Fruit fly (Drosophila melanogaster) whole organism, embryonic: ENCODE data around the gene lectin-28C.

ENCODE experiments used
- Bdp1 ChIP-seq: fragments of 200-800 bp; sonication (Bioruptor generic); optimal IDR thresholded peaks from 3 replicates; lab custom pipeline; 2016; ENCODE audit warnings: missing biosample characterization, missing genetic modification characterization
- CG13287 ChIP-seq: fragments of 200-800 bp; sonication (Bioruptor generic); IDR thresholded peaks from 2 replicates; pipeline ENCODE4 v1.3.6; 2022; ENCODE audit warnings: missing biosample characterization, missing genetic modification characterization; ENCODE audit not compliant: partially characterized antibody
- CG14050 ChIP-seq: fragments of 200-800 bp; sonication (Bioruptor generic); IDR thresholded peaks from 3 replicates; pipeline ENCODE4 v1.3.6; 2022; ENCODE audit warnings: missing biosample characterization, missing genetic modification characterization
- CG14710 ChIP-seq: fragments of 200-800 bp; sonication (Bioruptor generic); optimal IDR thresholded peaks from 3 replicates; lab custom pipeline; 2019; ENCODE audit warnings: missing biosample characterization, mild to moderate bottlenecking, missing genetic modification characterization, moderate library complexity
- CG18262 ChIP-seq: fragments of 200-800 bp; optimal IDR thresholded peaks from 3 replicates; lab custom pipeline; 2019; ENCODE audit warnings: missing biosample characterization, mild to moderate bottlenecking, missing genetic modification characterization, moderate library complexity
- CG2129 ChIP-seq: fragments of 200-800 bp; sonication (Bioruptor generic); IDR thresholded peaks from 2 replicates; pipeline ENCODE4 v1.3.6; 2022; ENCODE audit warnings: missing biosample characterization, missing genetic modification characterization; ENCODE audit not compliant: partially characterized antibody
- CG34224 ChIP-seq: fragments of 200-800 bp; sonication (Bioruptor generic); IDR thresholded peaks from 3 replicates; pipeline ENCODE4 v1.3.6; 2022; ENCODE audit warnings: missing biosample characterization, missing genetic modification characterization; ENCODE audit not compliant: partially characterized antibody
- CG3995 ChIP-seq: fragments of 200-800 bp; sonication (Bioruptor generic); optimal IDR thresholded peaks from 3 replicates; lab custom pipeline; 2016; ENCODE audit warnings: missing biosample characterization, missing genetic modification characterization
- CG42726 ChIP-seq: fragments of 200-800 bp; sonication (Bioruptor generic); IDR thresholded peaks from 2 replicates; pipeline ENCODE4 v1.3.6; 2022; ENCODE audit warnings: missing biosample characterization, missing genetic modification characterization; ENCODE audit not compliant: partially characterized antibody
- CG4360 ChIP-seq: fragments of 200-800 bp; sonication (Bioruptor generic); IDR thresholded peaks from 2 replicates; pipeline ENCODE4 v1.3.6; 2022; ENCODE audit warnings: missing biosample characterization, missing genetic modification characterization
- CG4820 ChIP-seq: fragments of 200-800 bp; sonication (Bioruptor generic); optimal IDR thresholded peaks from 3 replicates; lab custom pipeline; 2016; ENCODE audit warnings: missing biosample characterization, missing genetic modification characterization
- CG7963 ChIP-seq: fragments of 200-800 bp; sonication (Bioruptor generic); IDR thresholded peaks from 3 replicates; pipeline ENCODE4 v1.3.6; 2022; ENCODE audit warnings: missing biosample characterization, missing genetic modification characterization; ENCODE audit not compliant: partially characterized antibody
- CG8281 ChIP-seq: fragments of 200-800 bp; sonication (Bioruptor generic); optimal IDR thresholded peaks from 2 replicates; lab custom pipeline; 2018; ENCODE audit warnings: missing biosample characterization, mild to moderate bottlenecking, missing genetic modification characterization, moderate library complexity
- CG8290 ChIP-seq, 3 experiments: fragments of 200-800 bp; sonication (Bioruptor generic); optimal IDR thresholded peaks; 2 replicates each; lab custom pipeline; 2016 to 2019; ENCODE audit warnings: missing biosample characterization in 3 of 3, missing genetic modification characterization in 3 of 3, mild to moderate bottlenecking in 2 of 3, moderate library complexity in 1 of 3
- CG9437 ChIP-seq: fragments of 200-800 bp; sonication (Bioruptor generic); optimal IDR thresholded peaks from 2 replicates; lab custom pipeline; 2018; ENCODE audit warnings: missing biosample characterization, mild to moderate bottlenecking, missing genetic modification characterization
- GATAe ChIP-seq: fragments of 200-800 bp; sonication (Bioruptor generic); conservative IDR thresholded peaks from 2 replicates; pipeline ENCODE4 v1.3.6; 2022; ENCODE audit warnings: missing biosample characterization, missing genetic modification characterization
- Gug ChIP-seq: fragments of 200-800 bp; sonication (Bioruptor generic); IDR thresholded peaks from 4 replicates; pipeline ENCODE4 v1.3.6; 2022; ENCODE audit warnings: missing biosample characterization, missing genetic modification characterization
- H15 ChIP-seq: fragments of 200-800 bp; sonication (Bioruptor generic); IDR thresholded peaks from 3 replicates; pipeline ENCODE4 v1.3.6; 2022; ENCODE audit warnings: missing biosample characterization, missing genetic modification characterization
- HLH4C ChIP-seq: fragments of 200-800 bp; sonication (Bioruptor generic); IDR thresholded peaks from 3 replicates; pipeline ENCODE4 v1.3.6; 2022; ENCODE audit warnings: missing biosample characterization, missing genetic modification characterization; ENCODE audit not compliant: partially characterized antibody
- NFAT ChIP-seq: fragments of 200-800 bp; sonication (Bioruptor generic); IDR thresholded peaks from 2 replicates; pipeline ENCODE4 v1.3.6; 2022; ENCODE audit warnings: missing biosample characterization, missing genetic modification characterization
- Neu2 ChIP-seq: fragments of 200-800 bp; sonication (Bioruptor generic); optimal IDR thresholded peaks from 3 replicates; lab custom pipeline; 2016; ENCODE audit warnings: missing biosample characterization, missing genetic modification characterization, borderline replicate concordance
- Opbp ChIP-seq: fragments of 200-800 bp; sonication (Bioruptor generic); IDR thresholded peaks from 3 replicates; pipeline ENCODE4 v1.3.6; 2022; ENCODE audit warnings: missing biosample characterization, missing genetic modification characterization; ENCODE audit not compliant: partially characterized antibody
- Ptx1 ChIP-seq: fragments of 200-800 bp; sonication (Bioruptor generic); IDR thresholded peaks from 2 replicates; pipeline ENCODE4 v1.3.6; 2022; ENCODE audit warnings: missing biosample characterization, missing genetic modification characterization
- Ravus ChIP-seq: fragments of 200-800 bp; sonication (Bioruptor generic); IDR thresholded peaks from 2 replicates; pipeline ENCODE4 v1.3.6; 2022; ENCODE audit warnings: missing biosample characterization, missing genetic modification characterization
- Scr ChIP-seq: fragments of 200-800 bp; sonication (Bioruptor generic); IDR thresholded peaks from 2 replicates; pipeline ENCODE4 v1.3.6; 2022; ENCODE audit warnings: missing biosample characterization, missing genetic modification characterization; ENCODE audit not compliant: partially characterized antibody
- Sox102F ChIP-seq: fragments of 200-800 bp; sonication (Bioruptor generic); optimal IDR thresholded peaks from 2 replicates; lab custom pipeline; 2018; ENCODE audit warnings: missing biosample characterization, mild to moderate bottlenecking, missing genetic modification characterization, moderate library complexity
- Usf ChIP-seq: fragments of 200-800 bp; sonication (Bioruptor generic); optimal IDR thresholded peaks from 2 replicates; lab custom pipeline; 2017; ENCODE audit warnings: missing genotype, missing biosample characterization, missing genetic modification characterization
- ato ChIP-seq: fragments of 200-800 bp; sonication (Bioruptor generic); IDR thresholded peaks from 2 replicates; pipeline ENCODE4 v1.3.6; 2022; ENCODE audit warnings: missing biosample characterization, missing genetic modification characterization; ENCODE audit not compliant: partially characterized antibody
- bbx ChIP-seq: fragments of 200-800 bp; sonication (Bioruptor generic); IDR thresholded peaks from 2 replicates; pipeline ENCODE4 v1.3.6; 2022; ENCODE audit warnings: missing biosample characterization, missing genetic modification characterization; ENCODE audit not compliant: partially characterized antibody
- chinmo ChIP-seq: fragments of 200-800 bp; sonication (Bioruptor generic); IDR thresholded peaks from 4 replicates; pipeline ENCODE4 v1.3.6; 2022; ENCODE audit warnings: missing biosample characterization, missing genetic modification characterization; ENCODE audit not compliant: partially characterized antibody
- chn ChIP-seq: fragments of 200-800 bp; sonication (Bioruptor generic); optimal IDR thresholded peaks from 2 replicates; lab custom pipeline; 2016; ENCODE audit warnings: missing biosample characterization, missing genetic modification characterization
- crp ChIP-seq, 2 experiments: fragments of 200-800 bp; sonication (Bioruptor generic); optimal IDR thresholded peaks; 2 replicates in 1 of 2; 3 replicates in 1 of 2; lab custom pipeline; 2017; ENCODE audit warnings: missing biosample characterization in 2 of 2, missing genetic modification characterization in 2 of 2, mild to moderate bottlenecking in 1 of 2, moderate library complexity in 1 of 2
- eve ChIP-seq, 2 experiments: fragments of >200 bp; optimal IDR thresholded peaks; 2 replicates each; lab custom pipeline; 2017; ENCODE audit warnings: missing biosample characterization in 2 of 2, missing genetic modification characterization in 2 of 2
- fd3F ChIP-seq: fragments of 200-800 bp; sonication (Bioruptor generic); optimal IDR thresholded peaks from 2 replicates; lab custom pipeline; 2018; ENCODE audit warnings: missing biosample characterization, mild to moderate bottlenecking, missing genetic modification characterization, moderate library complexity
- hbn ChIP-seq: fragments of 200-800 bp; sonication (Bioruptor generic); IDR thresholded peaks from 2 replicates; pipeline ENCODE4 v1.3.6; 2022; ENCODE audit warnings: missing biosample characterization, missing genetic modification characterization; ENCODE audit not compliant: partially characterized antibody
- inv ChIP-seq: fragments of 200-800 bp; sonication (Bioruptor generic); IDR thresholded peaks from 2 replicates; pipeline ENCODE4 v1.3.6; 2022; ENCODE audit warnings: missing biosample characterization, missing genetic modification characterization; ENCODE audit not compliant: partially characterized antibody
- knrl ChIP-seq: fragments of 200-800 bp; sonication (Bioruptor generic); IDR thresholded peaks from 3 replicates; pipeline ENCODE4 v1.3.6; 2022; ENCODE audit warnings: missing biosample characterization, missing genetic modification characterization; ENCODE audit not compliant: partially characterized antibody
- lbe ChIP-seq: fragments of 200-800 bp; sonication (Bioruptor generic); optimal IDR thresholded peaks from 2 replicates; lab custom pipeline; 2016; ENCODE audit warnings: missing biosample characterization, mild to moderate bottlenecking, missing genetic modification characterization
- pho ChIP-seq: fragments of 200-800 bp; sonication (Bioruptor generic); optimal IDR thresholded peaks from 2 replicates; lab custom pipeline; 2016; ENCODE audit warnings: missing biosample characterization, missing genetic modification characterization
- sna ChIP-seq: fragments of 200-800 bp; sonication (Bioruptor generic); IDR thresholded peaks from 2 replicates; pipeline ENCODE4 v1.3.6; 2022; ENCODE audit warnings: missing biosample characterization, missing genetic modification characterization; ENCODE audit not compliant: partially characterized antibody
- stwl ChIP-seq: fragments of 200-800 bp; sonication (Bioruptor generic); optimal IDR thresholded peaks from 3 replicates; lab custom pipeline; 2018; ENCODE audit warnings: missing biosample characterization, mild to moderate bottlenecking, missing genetic modification characterization, moderate library complexity
- tna ChIP-seq: fragments of 200-800 bp; sonication (Bioruptor generic); IDR thresholded peaks from 2 replicates; pipeline ENCODE4 v1.3.6; 2022; ENCODE audit warnings: missing biosample characterization, missing genetic modification characterization; ENCODE audit not compliant: partially characterized antibody
- trem ChIP-seq: fragments of 200-800 bp; optimal IDR thresholded peaks from 3 replicates; lab custom pipeline; 2019; ENCODE audit warnings: missing biosample characterization, mild to moderate bottlenecking, missing genetic modification characterization, moderate library complexity
- unc-4 ChIP-seq: fragments of 200-800 bp; sonication (Bioruptor generic); IDR thresholded peaks from 2 replicates; pipeline ENCODE4 v1.3.6; 2022; ENCODE audit warnings: missing biosample characterization, missing genetic modification characterization; ENCODE audit not compliant: partially characterized antibody
- zen2 ChIP-seq: fragments of 200-800 bp; sonication (Bioruptor generic); IDR thresholded peaks from 3 replicates; pipeline ENCODE4 v1.3.6; 2022; ENCODE audit warnings: missing biosample characterization, missing genetic modification characterization; ENCODE audit not compliant: partially characterized antibody

lectin-28C gene

DNA sequence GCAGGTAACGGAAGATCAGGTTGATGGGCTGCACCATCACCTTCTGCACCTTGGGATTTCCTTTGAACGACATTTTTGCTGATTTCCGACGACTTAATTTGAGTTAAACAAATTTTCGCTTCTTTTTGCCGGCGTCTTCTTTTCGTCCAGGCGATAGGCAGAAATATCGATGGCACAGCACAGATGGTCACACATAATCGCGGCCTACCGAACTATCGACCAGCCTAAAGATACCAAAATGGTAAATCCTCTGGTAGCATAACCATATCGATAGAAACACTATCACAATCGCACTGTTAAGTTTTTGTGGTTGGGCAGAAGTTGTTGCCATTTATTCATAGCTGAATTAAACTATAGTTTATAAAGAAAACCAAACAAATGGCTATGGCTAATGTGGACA lies 28.4 kb downstream of the lectin-28C start, which contains the start of the genes SmE and CG34132 (continued):
- no peak for TF ChIP-seq CG8290 (GFP tag; optimal IDR thresholded peaks at IDR 0.05; lab: Kevin White, UChicago)
- peak in 1 of 2 experiments; percentile 40 for TF ChIP-seq CG8290 (tag; optimal IDR thresholded peaks at IDR 0.05; lab: Kevin White, UChicago)
- TF ChIP-seq NFAT (GFP tag; lab: Robert Waterston, UW), result 0 out of 2 replicates have a peak, but pooled peaks have one; percentile 16
- TF ChIP-seq inv (GFP tag; lab: Robert Waterston, UW), result peak; percentile 97
- no peak for TF ChIP-seq CG4820 (GFP tag; lab: Kevin White, UChicago)
- TF ChIP-seq tna, result peak; percentile 95

DNA sequence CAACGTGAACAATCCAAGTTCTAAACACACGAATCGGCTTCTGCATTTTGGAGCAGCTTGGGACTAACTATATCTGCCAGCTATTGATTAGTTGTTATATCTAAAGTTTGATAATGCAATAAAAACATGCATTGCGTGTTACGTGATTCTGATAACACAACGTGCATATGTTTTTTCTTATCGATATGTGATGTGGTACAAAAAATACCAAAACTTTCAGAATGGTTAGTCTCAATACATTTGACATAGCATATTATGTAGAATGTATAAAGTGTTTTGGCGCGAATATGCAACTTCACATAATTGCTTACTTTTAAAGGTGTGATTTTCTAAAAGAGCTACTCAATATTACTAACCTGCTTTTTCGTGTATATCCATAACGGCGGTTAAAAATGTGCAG lies 29.1 kb downstream of the lectin-28C start:
- peak; percentile 92 for TF ChIP-seq CG9437 (GFP tag; lab: Kevin White, UChicago)
- no peak for TF ChIP-seq CG14050
- TF ChIP-seq Neu2 (GFP tag; lab: Kevin White, UChicago), result no peak
- TF ChIP-seq HLH4C, result peak; percentile 52; the same call in 2 of the 3 replicates
- TF ChIP-seq Usf (GFP tag; lab: Kevin White, UChicago), result no peak
- no peak for TF ChIP-seq Gug (GFP tag; lab: Robert Waterston, UW)
- TF ChIP-seq Scr (GFP tag; lab: Robert Waterston, UW), result peak; percentile 65
- no peak for TF ChIP-seq pho (GFP tag; lab: Kevin White, UChicago)
- no peak for TF ChIP-seq lbe (GFP tag; lab: Kevin White, UChicago)
- TF ChIP-seq CG7963, result peak; percentile 59; the same call in 2 of the 3 replicates
- TF ChIP-seq knrl (GFP tag; lab: Robert Waterston, UW), result peak; percentile 74
- TF ChIP-seq chinmo (GFP tag; lab: Robert Waterston, UW), result 0 out of 4 replicates have a peak, but pooled peaks have one; percentile 64
- no peak for TF ChIP-seq CG18262 (tag; lab: Kevin White, UChicago)
- peak; percentile 67 for TF ChIP-seq unc-4 (GFP tag; lab: Robert Waterston, UW)
- peak; percentile 72; the same call in 2 of the 3 replicates for TF ChIP-seq Opbp (GFP tag; lab: Robert Waterston, UW)
- TF ChIP-seq CG4360 (GFP tag; lab: Robert Waterston, UW), result no peak
- TF ChIP-seq stwl (tag; lab: Kevin White, UChicago), result peak; percentile 31
- TF ChIP-seq Sox102F (GFP tag; lab: Kevin White, UChicago), result no peak
- peak; percentile 62 for TF ChIP-seq inv (GFP tag; lab: Robert Waterston, UW)
- no peak for TF ChIP-seq chn (GFP tag; lab: Kevin White, UChicago)
- peak; percentile 77 for TF ChIP-seq hbn (GFP tag; lab: Robert Waterston, UW)
- peak; percentile 74; the same call in 2 of the 3 replicates for TF ChIP-seq zen2
- peak; percentile 73 for TF ChIP-seq sna (GFP tag; lab: Robert Waterston, UW)
- TF ChIP-seq H15 (GFP tag; lab: Robert Waterston, UW), result no peak
- peak; percentile 72 for TF ChIP-seq CG34224
- no peak for TF ChIP-seq GATAe (GFP tag; lab: Robert Waterston, UW)
- TF ChIP-seq ato (GFP tag; lab: Robert Waterston, UW), result peak; percentile 62; the same call in 1 of the 2 replicates
- TF ChIP-seq CG8281 (tag; lab: Kevin White, UChicago), result no peak
- peak; percentile 73; the same call in 1 of the 2 replicates for TF ChIP-seq CG42726
- no peak for TF ChIP-seq Bdp1 (GFP tag; lab: Kevin White, UChicago)
- TF ChIP-seq eve (GFP tag; optimal IDR thresholded peaks at IDR 0.05; lab: Kevin White, UChicago), result peak in 1 of 2 experiments; percentile 40
- TF ChIP-seq CG3995, result peak; percentile 63
- TF ChIP-seq CG2129 (GFP tag; lab: Robert Waterston, UW), result peak; percentile 24; the same call in 1 of the 2 replicates
- TF ChIP-seq Ptx1 (GFP tag; lab: Robert Waterston, UW), result no peak
- TF ChIP-seq CG14710 (tag; lab: Kevin White, UChicago), result no peak
- TF ChIP-seq CG13287 (GFP tag; lab: Robert Waterston, UW), result peak; percentile 79
- no peak for TF ChIP-seq Ravus
- TF ChIP-seq trem (tag; lab: Kevin White, UChicago), result peak; percentile 4
- peak; percentile 80 for TF ChIP-seq bbx (GFP tag; lab: Robert Waterston, UW)
- peak in 1 of 2 experiments; percentile 18 for TF ChIP-seq crp (GFP tag; optimal IDR thresholded peaks at IDR 0.05; lab: Kevin White, UChicago)
- TF ChIP-seq fd3F (GFP tag; lab: Kevin White, UChicago), result no peak
